Worm (Caenorhabditis elegans): ENCODE data around the gene F44B9.8.

F44B9.8 gene

DNA sequence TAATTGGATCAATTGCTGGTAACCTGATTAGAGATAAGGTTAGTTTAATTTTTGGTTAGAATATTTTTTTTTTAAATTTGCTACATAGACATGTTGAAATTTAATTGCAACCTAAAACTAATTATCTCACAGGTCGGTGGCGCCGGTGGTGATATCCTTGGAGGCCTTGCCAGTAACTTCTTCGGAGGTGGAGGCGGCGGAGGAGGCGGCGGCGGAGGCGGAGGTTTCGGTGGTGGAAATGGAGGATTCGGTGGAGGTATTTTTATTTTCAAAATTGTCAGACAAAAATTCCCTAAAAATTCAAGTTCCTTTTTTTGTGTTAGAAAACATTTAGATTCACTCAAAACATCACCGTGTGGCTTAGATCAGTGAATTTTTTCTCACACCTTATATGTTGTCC lies 48.2 kb downstream of the F44B9.8 start:
- TF ChIP-seq nhr-76 (tag; optimal IDR thresholded peaks at IDR 0.05) (no peak), ztf-11 (tag; optimal IDR thresholded peaks at IDR 0.05) (no peak), drap-1 (GFP tag; optimal IDR thresholded peaks at IDR 0.05) (no peak), mls-2 (tag; optimal IDR thresholded peaks at IDR 0.05) (no peak), nhr-2 (tag; optimal IDR thresholded peaks at IDR 0.05) (no peak), elt-3 (tag; optimal IDR thresholded peaks at IDR 0.05) (no peak), nhr-237 (tag; optimal IDR thresholded peaks at IDR 0.05) (no peak), sptf-1 (tag; optimal IDR thresholded peaks at IDR 0.05) (no peak), lsy-2 (tag; optimal IDR thresholded peaks at IDR 0.05) (no peak), nhr-28 (tag; optimal IDR thresholded peaks at IDR 0.05) (no peak), flh-1 (GFP tag; optimal IDR thresholded peaks at IDR 0.05) (no peak), hlh-1 (tag; optimal IDR thresholded peaks at IDR 0.05) (no peak), mep-1 (tag; optimal IDR thresholded peaks at IDR 0.05) (no peak), zip-8 (tag; optimal IDR thresholded peaks at IDR 0.05) (no peak), M03D4.4 (tag; optimal IDR thresholded peaks at IDR 0.05) (no peak)

DNA sequence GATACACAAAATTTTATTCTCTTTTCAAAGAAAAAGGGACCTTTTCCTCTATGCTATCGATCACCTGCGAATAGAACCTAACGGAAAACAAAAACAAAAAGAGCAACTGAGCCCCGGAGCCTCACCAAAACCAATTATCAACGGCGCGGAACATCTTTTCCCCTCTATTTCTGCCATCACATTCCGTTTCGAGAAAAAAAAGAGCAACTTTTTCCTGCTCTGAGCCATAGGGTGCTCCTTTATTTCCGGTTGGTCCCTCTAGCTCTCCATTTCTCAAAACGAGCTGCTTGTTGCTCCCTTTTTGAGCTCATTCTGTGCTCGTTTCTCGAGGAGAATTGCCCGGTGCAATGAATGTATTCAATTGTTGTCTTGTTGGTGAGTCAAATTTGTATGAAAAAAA lies 49.8 kb downstream of the F44B9.8 start, which contains the start of gene clp-1:
Gene clp-1 (plus strand): TSS at position 301 of the 400 bp plus-strand sequence.
- TF ChIP-seq sptf-1 (tag; optimal IDR thresholded peaks at IDR 0.05) (no peak), nhr-12 (tag; optimal IDR thresholded peaks at IDR 0.05) (no peak), blmp-1 (tag; optimal IDR thresholded peaks at IDR 0.05) (no peak), zip-8 (tag; optimal IDR thresholded peaks at IDR 0.05) (no peak), tbx-8 (GFP tag; optimal IDR thresholded peaks at IDR 0.05) (no peak), flh-1 (GFP tag; optimal IDR thresholded peaks at IDR 0.05) (no peak), mab-5 (tag; optimal IDR thresholded peaks at IDR 0.05) (no peak)

ce11 chrIII:7978723-7979122 lies 50.7 kb downstream of the F44B9.8 start:
- no peak for TF ChIP-seq hlh-1 (tag; optimal IDR thresholded peaks at IDR 0.05)
- peak; percentile 18 for TF ChIP-seq ces-1 (GFP tag; optimal IDR thresholded peaks at IDR 0.05)

DNA sequence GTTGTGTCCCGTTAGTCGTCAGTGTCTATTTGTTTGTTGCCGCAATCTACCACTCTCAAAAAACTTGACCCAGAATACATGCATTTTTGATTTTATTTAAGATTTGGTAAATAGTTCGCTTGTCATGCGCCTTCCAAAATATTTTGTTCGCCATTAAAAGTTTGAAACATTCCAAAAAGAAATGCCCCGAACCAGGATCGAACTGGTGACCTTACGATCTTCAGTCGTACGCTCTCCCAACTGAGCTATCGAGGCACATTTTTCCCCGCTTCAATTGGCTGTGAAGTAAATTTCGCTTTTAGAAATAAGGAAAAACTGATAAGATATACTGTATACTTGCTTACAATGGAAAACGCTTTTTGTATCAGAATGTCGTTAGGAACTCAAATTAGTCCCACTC lies 51.2 kb downstream of the F44B9.8 start:
- TF ChIP-seq nhr-2 (tag; optimal IDR thresholded peaks at IDR 0.05), result no peak
- TF ChIP-seq ces-1 (GFP tag; optimal IDR thresholded peaks at IDR 0.05), result no peak
- no peak for TF ChIP-seq ztf-11 (tag; optimal IDR thresholded peaks at IDR 0.05)
- no peak for TF ChIP-seq ceh-43 (GFP tag; optimal IDR thresholded peaks at IDR 0.05)
- no peak for TF ChIP-seq unc-39 (tag; optimal IDR thresholded peaks at IDR 0.05)
- no peak for TF ChIP-seq ham-2 (GFP tag; optimal IDR thresholded peaks at IDR 0.05)
- no peak for TF ChIP-seq unc-120 (tag; optimal IDR thresholded peaks at IDR 0.05; ENCODE audit: poor library complexity, severe bottlenecking)
- no peak for TF ChIP-seq cnd-1 (tag; optimal IDR thresholded peaks at IDR 0.05)
- TF ChIP-seq flh-1 (GFP tag; optimal IDR thresholded peaks at IDR 0.05), result no peak
- no peak for TF ChIP-seq nhr-76 (tag; optimal IDR thresholded peaks at IDR 0.05)
- no peak for TF ChIP-seq pha-4 (tag; optimal IDR thresholded peaks at IDR 0.05)
- no peak for TF ChIP-seq snpc-4 (tag; optimal IDR thresholded peaks at IDR 0.05)
- no peak for TF ChIP-seq elt-1 (tag; optimal IDR thresholded peaks at IDR 0.05; ENCODE audit: borderline replicate concordance, insufficient read depth)
- TF ChIP-seq nhr-237 (tag; optimal IDR thresholded peaks at IDR 0.05), result no peak
- TF ChIP-seq lsy-2 (tag; optimal IDR thresholded peaks at IDR 0.05), result no peak
- no peak for TF ChIP-seq mep-1 (tag; optimal IDR thresholded peaks at IDR 0.05)
- TF ChIP-seq lin-32 (GFP tag; optimal IDR thresholded peaks at IDR 0.05), result no peak
- TF ChIP-seq M03D4.4 (tag; optimal IDR thresholded peaks at IDR 0.05), result no peak

All from whole organism, mixed stage, embryonic.